Worm (Caenorhabditis elegans): Measurements from ENCODE around the gene Y22D7AL.11.

- TF ChIP-seq him-1 (tag; optimal IDR thresholded peaks at IDR 0.05) (no peak), dao-5 (tag; optimal IDR thresholded peaks at IDR 0.05) (no peak), W03F9.2 (tag; optimal IDR thresholded peaks at IDR 0.05) (no peak)
Observed at ce11 chrIII:1621330-1621729, 12.8 kb downstream of the Y22D7AL.11 start.
